Worm (Caenorhabditis elegans) whole organism, late embryonic: ENCODE measurements around the gene psf-1.

Experiments
- F13H6.1 ChIP-seq: sonication (generic microtip); optimal IDR thresholded peaks from 2 replicates; lab custom pipeline; 2016; ENCODE audit warnings: missing genetic modification characterization, missing compliant biosample characterization
- K02D7.2 ChIP-seq: sonication (generic microtip); optimal IDR thresholded peaks from 2 replicates; lab custom pipeline; 2017; ENCODE audit warnings: mild to moderate bottlenecking, missing genetic modification characterization, missing compliant biosample characterization
- T23F11.4 ChIP-seq: fragments of 200-800 bp; sonication (Bioruptor generic); optimal IDR thresholded peaks from 2 replicates; lab custom pipeline; 2018; ENCODE audit warnings: mild to moderate bottlenecking, missing genetic modification characterization, missing compliant biosample characterization
- ceh-14 ChIP-seq: sonication (generic microtip); optimal IDR thresholded peaks from 2 replicates; lab custom pipeline; 2016; ENCODE audit warnings: missing genotype, missing genetic modification characterization, missing compliant biosample characterization
- ceh-18 ChIP-seq: sonication (generic microtip); optimal IDR thresholded peaks from 2 replicates; lab custom pipeline; 2016; ENCODE audit warnings: missing genetic modification characterization, missing compliant biosample characterization
- ceh-2 ChIP-seq: sonication (generic microtip); optimal IDR thresholded peaks from 2 replicates; lab custom pipeline; 2016; ENCODE audit warnings: missing genotype, missing genetic modification characterization, missing compliant biosample characterization
- ceh-22 ChIP-seq: sonication (generic microtip); optimal IDR thresholded peaks from 2 replicates; lab custom pipeline; 2017; ENCODE audit warnings: missing biosample characterization, missing genetic modification characterization
- ceh-24 ChIP-seq: sonication (generic microtip); optimal IDR thresholded peaks from 2 replicates; lab custom pipeline; 2016; ENCODE audit warnings: mild to moderate bottlenecking, missing genetic modification characterization, missing compliant biosample characterization
- ceh-31 ChIP-seq: sonication (generic microtip); optimal IDR thresholded peaks from 2 replicates; lab custom pipeline; 2016; ENCODE audit warnings: missing genetic modification characterization, missing compliant biosample characterization
- ceh-34 ChIP-seq: sonication (generic microtip); optimal IDR thresholded peaks from 2 replicates; lab custom pipeline; 2016; ENCODE audit warnings: mild to moderate bottlenecking, missing genetic modification characterization, missing compliant biosample characterization
- ceh-48 ChIP-seq: sonication (generic microtip); optimal IDR thresholded peaks from 2 replicates; lab custom pipeline; 2016; ENCODE audit warnings: missing genetic modification characterization, inconsistent platforms, missing compliant biosample characterization
- ceh-6 ChIP-seq: fragments of 200-800 bp; sonication (Bioruptor generic); optimal IDR thresholded peaks from 2 replicates; lab custom pipeline; 2018; ENCODE audit warnings: mild to moderate bottlenecking, missing genetic modification characterization, missing compliant biosample characterization
- che-1 ChIP-seq: sonication (generic microtip); optimal IDR thresholded peaks from 2 replicates; lab custom pipeline; 2016; ENCODE audit warnings: mild to moderate bottlenecking, missing genetic modification characterization, missing compliant biosample characterization
- dve-1 ChIP-seq: sonication (generic microtip); optimal IDR thresholded peaks from 2 replicates; lab custom pipeline; 2017; ENCODE audit warnings: antibody characterized with exemption, mild to moderate bottlenecking, missing genetic modification characterization, missing compliant biosample characterization
- elt-2 ChIP-seq: sonication (generic microtip); optimal IDR thresholded peaks from 2 replicates; lab custom pipeline; 2016; ENCODE audit warnings: missing genetic modification reagents, missing genetic modification characterization, missing compliant biosample characterization
- elt-4 ChIP-seq: sonication (generic microtip); optimal IDR thresholded peaks from 2 replicates; lab custom pipeline; 2016; ENCODE audit warnings: missing genetic modification characterization, missing compliant biosample characterization
- fax-1 ChIP-seq: sonication (generic microtip); optimal IDR thresholded peaks from 2 replicates; lab custom pipeline; 2016; ENCODE audit warnings: missing genotype, missing genetic modification characterization, missing compliant biosample characterization
- hlh-15 ChIP-seq: sonication (generic microtip); optimal IDR thresholded peaks from 2 replicates; lab custom pipeline; 2016; ENCODE audit warnings: missing genetic modification characterization, missing compliant biosample characterization
- hlh-30 ChIP-seq: sonication (generic microtip); optimal IDR thresholded peaks from 2 replicates; lab custom pipeline; 2017; ENCODE audit warnings: antibody characterized with exemption, missing genetic modification characterization, missing compliant biosample characterization; ENCODE audit not compliant: insufficient read depth
- hlh-6 ChIP-seq: sonication (generic microtip); optimal IDR thresholded peaks from 2 replicates; lab custom pipeline; 2016; ENCODE audit warnings: missing genotype, missing genetic modification characterization, missing compliant biosample characterization
- hlh-8 ChIP-seq: sonication (generic microtip); optimal IDR thresholded peaks from 2 replicates; lab custom pipeline; 2016; ENCODE audit warnings: missing genotype, missing genetic modification characterization, missing compliant biosample characterization
- lin-11 ChIP-seq: fragments of 200-800 bp; sonication (Bioruptor generic); optimal IDR thresholded peaks from 2 replicates; lab custom pipeline; 2018; ENCODE audit warnings: mild to moderate bottlenecking, missing genetic modification characterization, missing compliant biosample characterization
- madf-2 ChIP-seq: sonication (generic microtip); optimal IDR thresholded peaks from 2 replicates; lab custom pipeline; 2017; ENCODE audit warnings: missing genetic modification characterization, missing compliant biosample characterization
- mec-3 ChIP-seq: sonication (generic microtip); optimal IDR thresholded peaks from 2 replicates; lab custom pipeline; 2016; ENCODE audit warnings: borderline replicate concordance, missing genetic modification characterization, missing compliant biosample characterization
- nfya-1 ChIP-seq: sonication (generic microtip); optimal IDR thresholded peaks from 2 replicates; lab custom pipeline; 2017; ENCODE audit warnings: missing genetic modification characterization, mild to moderate bottlenecking, missing compliant biosample characterization, antibody characterized with exemption, moderate library complexity
- pag-3 ChIP-seq: sonication (generic microtip); optimal IDR thresholded peaks from 2 replicates; lab custom pipeline; 2016; ENCODE audit warnings: missing compliant biosample characterization, missing genetic modification characterization, borderline replicate concordance
- pat-9 ChIP-seq: fragments of 200-800 bp; sonication (Bioruptor generic); optimal IDR thresholded peaks from 2 replicates; lab custom pipeline; 2018; ENCODE audit warnings: mild to moderate bottlenecking, missing genetic modification characterization, moderate library complexity, missing compliant biosample characterization
- pha-4 ChIP-seq: fragments of 150-350 bp; optimal IDR thresholded peaks from 2 replicates; lab custom pipeline; 2018; ENCODE audit warnings: missing biosample characterization, missing genetic modification reagents, missing genetic modification characterization
- pqm-1 ChIP-seq: sonication (generic microtip); optimal IDR thresholded peaks from 2 replicates; lab custom pipeline; 2016; ENCODE audit warnings: missing genetic modification characterization, missing compliant biosample characterization
- pros-1 ChIP-seq: fragments of 150-350 bp; optimal IDR thresholded peaks from 2 replicates; lab custom pipeline; 2014; ENCODE audit warnings: missing biosample characterization, missing genetic modification reagents, missing genetic modification characterization
- sox-2 ChIP-seq: fragments of 200-800 bp; sonication (Bioruptor generic); IDR thresholded peaks from 2 replicates; pipeline ENCODE4 v1.3.6; 2022; ENCODE audit warnings: missing genetic modification reagents, missing genetic modification characterization, missing compliant biosample characterization
- syd-9 ChIP-seq: sonication (generic microtip); optimal IDR thresholded peaks from 2 replicates; lab custom pipeline; 2016; ENCODE audit warnings: mild to moderate bottlenecking, missing genetic modification characterization, moderate library complexity, missing compliant biosample characterization
- tbx-2 ChIP-seq: sonication (generic microtip); optimal IDR thresholded peaks from 2 replicates; lab custom pipeline; 2016; ENCODE audit warnings: missing genetic modification characterization, missing compliant biosample characterization
- unc-42 ChIP-seq: sonication (generic microtip); optimal IDR thresholded peaks from 2 replicates; lab custom pipeline; 2016; ENCODE audit warnings: missing genotype, missing genetic modification characterization, missing compliant biosample characterization
- unc-55 ChIP-seq: sonication (generic microtip); optimal IDR thresholded peaks from 2 replicates; lab custom pipeline; 2017; ENCODE audit warnings: missing biosample characterization, missing genetic modification reagents, missing genetic modification characterization
- unc-86 ChIP-seq: sonication (generic microtip); optimal IDR thresholded peaks from 2 replicates; lab custom pipeline; 2016; ENCODE audit warnings: missing genetic modification characterization, missing compliant biosample characterization

The psf-1 gene

DNA sequence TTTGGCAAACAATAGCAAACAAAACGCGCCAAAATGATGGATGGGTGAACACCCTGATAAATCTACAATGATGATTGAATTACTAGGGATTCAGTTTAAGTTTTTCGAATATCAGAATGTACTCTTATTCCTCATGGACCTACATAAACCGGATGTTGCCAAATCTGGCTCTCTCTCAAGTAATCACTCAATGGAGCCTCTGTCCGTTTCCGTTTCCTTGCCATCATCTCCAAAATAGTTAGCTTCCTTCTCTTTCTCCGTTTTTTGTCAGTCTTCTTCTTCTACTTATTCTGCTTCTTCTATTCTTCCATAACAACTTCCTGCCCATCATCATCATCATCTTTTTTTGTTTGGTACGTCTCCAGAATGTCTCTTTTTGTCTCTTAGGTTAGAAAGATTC, 3.1 kb upstream of the psf-1 start:
- TF ChIP-seq unc-86 (no peak), elt-4 (no peak), mec-3 (tag; lab: Kevin White, UChicago) (no peak), ceh-2 (no peak), hlh-15 (tag; lab: Kevin White, UChicago) (no peak)
- TF ChIP-seq, all 69 proteins: peak for 0

DNA sequence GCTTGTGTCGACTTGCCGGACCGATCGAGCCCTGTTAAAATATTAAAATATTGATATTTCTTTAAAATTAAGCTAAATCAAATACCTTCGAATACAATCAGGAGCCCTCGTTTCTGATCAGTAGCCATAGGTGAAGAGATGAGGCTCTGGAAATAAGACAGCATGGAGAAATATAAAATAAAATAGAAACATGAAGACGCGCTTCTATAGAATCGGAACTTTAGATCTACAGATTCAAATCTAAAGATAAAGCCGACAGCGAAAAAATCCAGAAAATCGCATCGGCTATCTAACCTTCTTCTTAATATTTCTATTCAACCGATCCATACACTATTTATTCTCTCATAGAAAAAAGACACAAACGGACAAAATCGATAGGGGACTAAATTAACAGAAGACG, 1.5 kb upstream of the psf-1 start, which contains the start of gene dtmk-1:
dtmk-1 (minus strand) TSS at position 146 of the 400 bp plus-strand sequence.
- TF ChIP-seq lin-11 (tag; lab: Kevin White, UChicago) (no peak), unc-86 (no peak)

- TF ChIP-seq T23F11.4 (GFP tag; lab: Kevin White, UChicago) (no peak), che-1 (tag; lab: Kevin White, UChicago) (no peak), ceh-2 (no peak), ceh-6 (GFP tag; lab: Kevin White, UChicago) (no peak), ceh-48 (tag; lab: Kevin White, UChicago) (no peak), mec-3 (tag; lab: Kevin White, UChicago) (no peak), hlh-6 (tag; lab: Kevin White, UChicago) (no peak), ceh-34 (no peak), unc-42 (tag; lab: Kevin White, UChicago) (no peak), unc-86 (no peak), pha-4 (tag; lab: Kevin White, UChicago) (no peak), hlh-15 (tag; lab: Kevin White, UChicago) (no peak), pat-9 (tag; lab: Kevin White, UChicago) (no peak), hlh-8 (tag; lab: Kevin White, UChicago) (no peak), unc-55 (no peak), ceh-14 (tag; lab: Kevin White, UChicago) (no peak), ceh-24 (tag; lab: Kevin White, UChicago) (no peak)
Measured at ce11 chrII:9970438-9971092, 2.1 kb downstream of the psf-1 start, which contains the start of gene R53.5. TSS of gene R53.5 (minus strand) at chrII:9970488.

ce11 chrII:9974210-9974609, 5.7 kb downstream of the psf-1 start:
- TF ChIP-seq elt-2 = peak; percentile 65
- no peak for TF ChIP-seq F13H6.1

DNA sequence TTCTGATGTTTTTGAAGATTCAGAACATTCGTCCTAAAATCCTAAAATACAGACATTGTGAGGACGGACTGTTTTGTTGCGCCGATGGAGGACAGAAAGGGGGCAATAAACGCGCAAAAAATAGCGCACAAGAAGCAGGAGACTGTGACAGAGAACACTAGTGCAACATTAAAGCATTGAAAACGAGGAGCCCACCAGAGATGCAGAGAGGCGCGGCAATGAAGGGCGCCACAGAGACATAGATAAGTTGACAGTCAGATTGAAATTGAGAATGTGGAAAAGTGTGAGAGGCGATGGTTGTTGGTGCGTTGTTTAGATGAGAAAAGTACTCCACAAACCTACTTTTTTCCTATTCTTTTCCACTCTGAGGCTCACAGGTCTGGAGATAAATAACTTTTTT, 6.5 kb downstream of the psf-1 start, which contains the start of gene aakg-5:
aakg-5 (minus strand) TSS at position 159 of the 400 bp plus-strand sequence.
- TF ChIP-seq tbx-2 (no peak), ceh-18 (tag; lab: Kevin White, UChicago) (peak; percentile 43), nfya-1 (peak; percentile 25), dve-1 (tag; lab: Kevin White, UChicago) (peak; percentile 11), syd-9 (tag; lab: Kevin White, UChicago) (no peak), madf-2 (tag; lab: Kevin White, UChicago) (no peak), pqm-1 (tag; lab: Kevin White, UChicago) (no peak), ceh-22 (no peak), ceh-34 (no peak), ceh-6 (GFP tag; lab: Kevin White, UChicago) (no peak), unc-55 (peak; percentile 22), K02D7.2 (tag; lab: Kevin White, UChicago) (no peak), hlh-30 (tag; lab: Kevin White, UChicago) (no peak), mec-3 (tag; lab: Kevin White, UChicago) (no peak), T23F11.4 (GFP tag; lab: Kevin White, UChicago) (no peak), fax-1 (no peak), hlh-8 (tag; lab: Kevin White, UChicago) (no peak), ceh-31 (tag; lab: Kevin White, UChicago) (peak; percentile 19), pag-3 (no peak), pros-1 (tag; lab: Kevin White, UChicago) (no peak), sox-2 (GFP tag; lab: Robert Waterston, UW) (no peak), elt-4 (no peak)
